Worm (Caenorhabditis elegans) whole organism, mixed stage, embryonic: ENCODE data around the gene nhr-109.

Source experiments
- mep-1 ChIP-seq: fragments of 150-350 bp; optimal IDR thresholded peaks from 2 replicates; lab custom pipeline; 2017; ENCODE audit warnings: missing biosample characterization, missing genetic modification reagents, missing genetic modification characterization, inconsistent platforms
- sem-2 ChIP-seq: fragments of 200-800 bp; sonication (Bioruptor generic); optimal IDR thresholded peaks from 2 replicates; lab custom pipeline; 2018; ENCODE audit warnings: mild to moderate bottlenecking, missing genetic modification characterization, missing compliant biosample characterization
- snpc-4 ChIP-seq: fragments of 150-350 bp; optimal IDR thresholded peaks from 2 replicates; lab custom pipeline; 2014; ENCODE audit warnings: missing biosample characterization, missing genetic modification characterization
- unc-62 ChIP-seq: fragments of 150-350 bp; optimal IDR thresholded peaks from 2 replicates; lab custom pipeline; 2014; ENCODE audit warnings: missing biosample characterization, missing genetic modification reagents, missing genetic modification characterization

ce11 chrII:4438601-4439000 lies 5.4 kb downstream of the nhr-109 start, which contains the start of gene nhr-16:
- TF ChIP-seq mep-1 (tag; lab: Kevin White, UChicago): no peak
- no peak for TF ChIP-seq unc-62 (GFP tag; lab: Kevin White, UChicago)
- no peak for TF ChIP-seq snpc-4 (tag; lab: Kevin White, UChicago)
- no peak for TF ChIP-seq sem-2 (GFP tag; lab: Kevin White, UChicago)
